Worm (Caenorhabditis elegans) whole organism, L2 larva: ENCODE measurements around the gene mlt-3.

Experiments used
- C34F6.9 ChIP-seq: fragments of 150-350 bp; optimal IDR thresholded peaks from 2 replicates; lab custom pipeline; 2014; ENCODE audit warnings: missing biosample characterization, missing genetic modification characterization
- F13H6.1 ChIP-seq: sonication (generic microtip); optimal IDR thresholded peaks from 2 replicates; lab custom pipeline; 2016; ENCODE audit warnings: missing genetic modification characterization, missing compliant biosample characterization
- R02D3.7 ChIP-seq: fragments of 150-350 bp; optimal IDR thresholded peaks from 2 replicates; lab custom pipeline; 2014; ENCODE audit warnings: missing biosample characterization, missing genetic modification characterization
- Y55F3AM.14 ChIP-seq: fragments of 200-800 bp; sonication (Bioruptor generic); optimal IDR thresholded peaks from 2 replicates; lab custom pipeline; 2018; ENCODE audit warnings: mild to moderate bottlenecking, missing genetic modification characterization, missing compliant biosample characterization
- alr-1 ChIP-seq: fragments of 150-350 bp; optimal IDR thresholded peaks from 2 replicates; lab custom pipeline; 2014; ENCODE audit warnings: missing biosample characterization, missing genetic modification characterization
- ama-1 ChIP-seq: fragments of 150-350 bp; optimal IDR thresholded peaks from 2 replicates; lab custom pipeline; 2018; ENCODE audit warnings: inconsistent platforms
- blmp-1 ChIP-seq: sonication (generic microtip); optimal IDR thresholded peaks from 2 replicates; lab custom pipeline; 2017; ENCODE audit warnings: missing genetic modification characterization, mild to moderate bottlenecking, missing compliant biosample characterization, antibody characterized with exemption, moderate library complexity; ENCODE audit not compliant: insufficient read depth
- ceh-16 ChIP-seq: fragments of 150-350 bp; optimal IDR thresholded peaks from 2 replicates; lab custom pipeline; 2014; ENCODE audit warnings: missing biosample characterization, missing genetic modification characterization
- crh-2 ChIP-seq: sonication (generic microtip); optimal IDR thresholded peaks from 2 replicates; lab custom pipeline; 2017; ENCODE audit warnings: missing biosample characterization, missing genetic modification characterization
- dmd-4 ChIP-seq: sonication (generic microtip); optimal IDR thresholded peaks from 2 replicates; lab custom pipeline; 2017; ENCODE audit warnings: missing biosample characterization, missing genetic modification characterization
- egl-27 ChIP-seq: sonication (generic microtip); optimal IDR thresholded peaks from 3 replicates; lab custom pipeline; 2017; ENCODE audit warnings: missing biosample characterization, missing genetic modification reagents, missing genetic modification characterization
- elt-1 ChIP-seq: fragments of 150-350 bp; optimal IDR thresholded peaks from 2 replicates; lab custom pipeline; 2014; ENCODE audit warnings: missing biosample characterization, missing genetic modification characterization
- elt-3 ChIP-seq: sonication (generic microtip); optimal IDR thresholded peaks from 2 replicates; lab custom pipeline; 2017; ENCODE audit warnings: missing biosample characterization, missing genetic modification characterization
- fos-1 ChIP-seq: fragments of 150-350 bp; optimal IDR thresholded peaks from 2 replicates; lab custom pipeline; 2014; ENCODE audit warnings: missing biosample characterization, missing genetic modification characterization
- gmeb-1 ChIP-seq: fragments of 150-350 bp; optimal IDR thresholded peaks from 2 replicates; lab custom pipeline; 2014; ENCODE audit warnings: missing biosample characterization, missing genetic modification characterization
- lin-11 ChIP-seq: fragments of 150-350 bp; sonication (generic microtip); optimal IDR thresholded peaks from 2 replicates; lab custom pipeline; 2014; ENCODE audit warnings: missing biosample characterization, missing genetic modification characterization, inconsistent platforms, mixed read lengths
- lin-13 ChIP-seq: fragments of 150-350 bp; optimal IDR thresholded peaks from 2 replicates; lab custom pipeline; 2014; ENCODE audit warnings: missing biosample characterization, missing genetic modification reagents, missing genetic modification characterization
- lin-39 ChIP-seq: fragments of 150-350 bp; optimal IDR thresholded peaks from 2 replicates; lab custom pipeline; 2014; ENCODE audit warnings: missing biosample characterization, missing genetic modification reagents, missing genetic modification characterization
- lsy-2 ChIP-seq, 2 experiments: fragments of 150-350 bp in 1 of 2; sonication (generic microtip) in 1 of 2; optimal IDR thresholded peaks; 2 replicates each; lab custom pipeline; 2014 to 2017; ENCODE audit warnings: missing biosample characterization in 2 of 2, missing genetic modification characterization in 2 of 2
- mab-5 ChIP-seq: fragments of 150-350 bp; optimal IDR thresholded peaks from 2 replicates; lab custom pipeline; 2014; ENCODE audit warnings: missing biosample characterization, missing genetic modification characterization
- mbf-1 ChIP-seq: sonication (generic microtip); optimal IDR thresholded peaks from 2 replicates; lab custom pipeline; 2017; ENCODE audit warnings: missing biosample characterization, missing genetic modification characterization
- mdl-1 ChIP-seq, 2 experiments: fragments of 150-350 bp in 1 of 2; sonication (generic microtip) in 1 of 2; optimal IDR thresholded peaks; 2 replicates each; lab custom pipeline; 2017; ENCODE audit warnings: missing biosample characterization in 2 of 2, missing genetic modification characterization in 2 of 2
- nhr-10 ChIP-seq: sonication (generic microtip); optimal IDR thresholded peaks from 2 replicates; lab custom pipeline; 2017; ENCODE audit warnings: missing biosample characterization, missing genetic modification characterization
- nhr-11 ChIP-seq: fragments of 150-350 bp; optimal IDR thresholded peaks from 2 replicates; lab custom pipeline; 2014; ENCODE audit warnings: missing biosample characterization, missing genetic modification characterization
- nhr-12 ChIP-seq: fragments of 150-350 bp; optimal IDR thresholded peaks from 2 replicates; lab custom pipeline; 2014; ENCODE audit warnings: missing biosample characterization, missing genetic modification characterization
- nhr-129 ChIP-seq: fragments of 150-350 bp; optimal IDR thresholded peaks from 2 replicates; lab custom pipeline; 2014; ENCODE audit warnings: missing biosample characterization, missing genetic modification characterization
- nhr-21 ChIP-seq: fragments of 150-350 bp; optimal IDR thresholded peaks from 2 replicates; lab custom pipeline; 2014; ENCODE audit warnings: missing biosample characterization, missing genetic modification characterization
- nhr-23 ChIP-seq: fragments of 150-350 bp; optimal IDR thresholded peaks from 2 replicates; lab custom pipeline; 2014; ENCODE audit warnings: missing biosample characterization, missing genetic modification reagents, missing genetic modification characterization
- nhr-25 ChIP-seq: fragments of 150-350 bp; sonication (generic microtip); optimal IDR thresholded peaks from 3 replicates; lab custom pipeline; 2014; ENCODE audit warnings: missing biosample characterization, missing genetic modification characterization
- nhr-6 ChIP-seq: fragments of 150-350 bp; optimal IDR thresholded peaks from 2 replicates; lab custom pipeline; 2014; ENCODE audit warnings: missing biosample characterization, missing genetic modification characterization
- nhr-77 ChIP-seq: fragments of 150-350 bp; optimal IDR thresholded peaks from 2 replicates; lab custom pipeline; 2014; ENCODE audit warnings: missing biosample characterization, missing genetic modification characterization
- peb-1 ChIP-seq: fragments of 150-350 bp; optimal IDR thresholded peaks from 2 replicates; lab custom pipeline; 2014; ENCODE audit warnings: missing biosample characterization, missing genetic modification characterization
- sem-4 ChIP-seq: fragments of 150-350 bp; optimal IDR thresholded peaks from 2 replicates; lab custom pipeline; 2014; ENCODE audit warnings: missing biosample characterization, missing genetic modification reagents, missing genetic modification characterization
- sma-3 ChIP-seq: sonication (generic microtip); optimal IDR thresholded peaks from 2 replicates; lab custom pipeline; 2016; ENCODE audit warnings: missing genetic modification reagents, missing genetic modification characterization, missing compliant biosample characterization
- snpc-4 ChIP-seq: fragments of 150-350 bp; optimal IDR thresholded peaks from 2 replicates; lab custom pipeline; 2014; ENCODE audit warnings: missing biosample characterization, missing genetic modification characterization
- unc-39 ChIP-seq: fragments of 150-350 bp; optimal IDR thresholded peaks from 2 replicates; lab custom pipeline; 2014; ENCODE audit warnings: missing biosample characterization, missing genetic modification characterization
- unc-55 ChIP-seq: fragments of 150-350 bp; sonication (generic microtip); optimal IDR thresholded peaks from 3 replicates; lab custom pipeline; 2014; ENCODE audit warnings: missing biosample characterization, missing genetic modification reagents, missing genetic modification characterization
- unc-62 ChIP-seq: fragments of 150-350 bp; optimal IDR thresholded peaks from 2 replicates; lab custom pipeline; 2014; ENCODE audit warnings: missing biosample characterization, missing genetic modification reagents, missing genetic modification characterization
- zag-1 ChIP-seq: fragments of 150-350 bp; optimal IDR thresholded peaks from 2 replicates; lab custom pipeline; 2014; ENCODE audit warnings: missing biosample characterization, missing genetic modification characterization
- ztf-4 ChIP-seq: fragments of 150-350 bp; optimal IDR thresholded peaks from 2 replicates; lab custom pipeline; 2014; ENCODE audit warnings: missing biosample characterization, missing genetic modification characterization

Gene mlt-3

ce11 chrIV:12227012-12227411 lies at the start of gene mlt-3:
TSS of gene mlt-3 (minus strand) at chrIV:12227112.
- peak; percentile 39 for TF ChIP-seq sma-3 (GFP tag; lab: Kevin White, UChicago)
- TF ChIP-seq ceh-16 (tag; lab: Kevin White, UChicago), result no peak

- no peak for TF ChIP-seq mab-5 (tag; lab: Kevin White, UChicago)
- no peak for TF ChIP-seq lin-11 (tag; lab: Kevin White, UChicago)
- TF ChIP-seq nhr-25 (tag; lab: Kevin White, UChicago), result no peak
- no peak for TF ChIP-seq mdl-1 (tag; optimal IDR thresholded peaks at IDR 0.05; lab: Kevin White, UChicago)
- TF ChIP-seq gmeb-1, result no peak
- TF ChIP-seq ceh-16 (tag; lab: Kevin White, UChicago), result no peak
- TF ChIP-seq unc-62 (GFP tag; lab: Kevin White, UChicago), result no peak
- TF ChIP-seq dmd-4 (tag; lab: Kevin White, UChicago), result no peak
- TF ChIP-seq peb-1 (tag; lab: Kevin White, UChicago), result no peak
- TF ChIP-seq nhr-12 (tag; lab: Kevin White, UChicago), result no peak
- no peak for TF ChIP-seq nhr-77 (tag; lab: Kevin White, UChicago)
- TF ChIP-seq sma-3 (GFP tag; lab: Kevin White, UChicago), result no peak
- TF ChIP-seq mbf-1 (tag; lab: Kevin White, UChicago), result no peak
- TF ChIP-seq nhr-10 (tag; lab: Kevin White, UChicago), result no peak
- TF ChIP-seq unc-55 (GFP tag; lab: Kevin White, UChicago), result no peak
- no peak for TF ChIP-seq alr-1 (tag; lab: Kevin White, UChicago)
- no peak for TF ChIP-seq snpc-4 (tag; lab: Kevin White, UChicago)
- TF ChIP-seq ztf-4 (tag; lab: Kevin White, UChicago), result no peak
- TF ChIP-seq lin-39, result no peak
- no peak for TF ChIP-seq elt-1 (tag; lab: Kevin White, UChicago)
Observed at ce11 chrIV:12275892-12276291, 49.0 kb upstream of the mlt-3 start, which contains the start of gene vps-8. TSS of gene vps-8 (minus strand) at chrIV:12275992.

ce11 chrIV:12274365-12274764 lies 47.5 kb upstream of the mlt-3 start:
- TF ChIP-seq alr-1 (tag; lab: Kevin White, UChicago) (no peak), nhr-129 (peak; percentile 22), gmeb-1 (peak; percentile 5)
- TF ChIP-seq, all 48 proteins: peak for 2

ce11 chrIV:12270392-12270791 lies 43.5 kb upstream of the mlt-3 start, which contains the start of gene C42C1.3:
TSS of gene C42C1.3 (minus strand) at chrIV:12270492.
- TF ChIP-seq nhr-25 (tag; lab: Kevin White, UChicago), result no peak
- no peak for TF ChIP-seq ceh-16 (tag; lab: Kevin White, UChicago)
- TF ChIP-seq lin-13 (GFP tag; lab: Kevin White, UChicago), result no peak
- TF ChIP-seq Y55F3AM.14, result no peak
- no peak for TF ChIP-seq egl-27 (tag; lab: Kevin White, UChicago)
- no peak for TF ChIP-seq nhr-129
- TF ChIP-seq unc-62 (GFP tag; lab: Kevin White, UChicago), result no peak
- no peak for TF ChIP-seq mdl-1 (tag; optimal IDR thresholded peaks at IDR 0.05; lab: Kevin White, UChicago)
- TF ChIP-seq mbf-1 (tag; lab: Kevin White, UChicago), result no peak
- TF ChIP-seq unc-55 (GFP tag; lab: Kevin White, UChicago), result no peak
- TF ChIP-seq C34F6.9 (tag; lab: Kevin White, UChicago), result no peak

- TF ChIP-seq gmeb-1 (peak; percentile 42), blmp-1 (tag; lab: Kevin White, UChicago) (no peak), elt-1 (tag; lab: Kevin White, UChicago) (no peak), elt-3 (no peak), unc-39 (no peak), sem-4 (tag; lab: Kevin White, UChicago) (peak; percentile 18), sma-3 (GFP tag; lab: Kevin White, UChicago) (no peak), R02D3.7 (tag; lab: Kevin White, UChicago) (peak; percentile 45), dmd-4 (tag; lab: Kevin White, UChicago) (no peak), ceh-16 (tag; lab: Kevin White, UChicago) (no peak), ztf-4 (tag; lab: Kevin White, UChicago) (peak; percentile 17), lin-13 (GFP tag; lab: Kevin White, UChicago) (peak; percentile 71), nhr-6 (tag; lab: Kevin White, UChicago) (no peak), nhr-21 (tag; lab: Kevin White, UChicago) (peak; percentile 22), zag-1 (tag; lab: Kevin White, UChicago) (peak; percentile 4), nhr-23 (tag; lab: Kevin White, UChicago) (no peak), nhr-11 (tag; lab: Kevin White, UChicago) (no peak), F13H6.1 (peak; percentile 23), nhr-129 (peak; percentile 98), ama-1 (no peak), unc-55 (GFP tag; lab: Kevin White, UChicago) (peak; percentile 95), lin-11 (tag; lab: Kevin White, UChicago) (peak; percentile 59), fos-1 (peak; percentile 43), mab-5 (tag; lab: Kevin White, UChicago) (no peak), mdl-1 (tag; optimal IDR thresholded peaks at IDR 0.05; lab: Kevin White, UChicago) (no peak), egl-27 (tag; lab: Kevin White, UChicago) (peak; percentile 10), crh-2 (tag; lab: Kevin White, UChicago) (peak; percentile 74), C34F6.9 (tag; lab: Kevin White, UChicago) (peak; percentile 74), peb-1 (tag; lab: Kevin White, UChicago) (no peak), lsy-2 (tag; optimal IDR thresholded peaks at IDR 0.05; lab: Kevin White, UChicago) (peak; percentile 89 to 98), lin-39 (no peak), snpc-4 (tag; lab: Kevin White, UChicago) (peak; percentile 40)
Observed at ce11 chrIV:12268272-12269045, 41.5 kb upstream of the mlt-3 start, which contains the start of the genes ppm-1.H and rpl-34. TSS of gene ppm-1.H (minus strand) at chrIV:12268322. TSS of gene rpl-34 (plus strand) at chrIV:12268995.
